Worm (Caenorhabditis elegans) whole organism, L4 larva: ENCODE measurements around the gene F28E10.4.

ENCODE experiments used
- D1046.2 ChIP-seq: fragments of 200-800 bp; sonication (Bioruptor generic); IDR thresholded peaks from 2 replicates; pipeline ENCODE4 v1.3.6; 2022; ENCODE audit warnings: missing genetic modification characterization, missing compliant biosample characterization
- aha-1 ChIP-seq: fragments of 150-350 bp; peaks from one replicate; lab custom pipeline; 2014; ENCODE audit warnings: missing biosample characterization, missing genetic modification characterization
- egl-27 ChIP-seq: sonication (generic microtip); optimal IDR thresholded peaks from 3 replicates; lab custom pipeline; 2017; ENCODE audit warnings: missing biosample characterization, missing genetic modification reagents, missing genetic modification characterization
- egl-43 ChIP-seq: fragments of 200-800 bp; sonication (Bioruptor generic); IDR thresholded peaks from 2 replicates; pipeline ENCODE4 v1.3.6; 2022; ENCODE audit warnings: missing genetic modification reagents, missing genetic modification characterization, missing compliant biosample characterization
- hlh-30 ChIP-seq: sonication (generic microtip); optimal IDR thresholded peaks from 2 replicates; lab custom pipeline; 2017; ENCODE audit warnings: antibody characterized with exemption, mild to moderate bottlenecking, missing genetic modification characterization, missing compliant biosample characterization; ENCODE audit not compliant: insufficient read depth
- lin-13 ChIP-seq: fragments of 150-350 bp; optimal IDR thresholded peaks from 2 replicates; lab custom pipeline; 2014; ENCODE audit warnings: missing biosample characterization, missing genetic modification reagents, missing genetic modification characterization
- nhr-10 ChIP-seq: fragments of 150-350 bp; optimal IDR thresholded peaks from 2 replicates; lab custom pipeline; 2014; ENCODE audit warnings: missing biosample characterization, missing genetic modification characterization
- nhr-25 ChIP-seq: sonication (generic microtip); optimal IDR thresholded peaks from 2 replicates; lab custom pipeline; 2017; ENCODE audit warnings: missing genetic modification characterization, mild to moderate bottlenecking, missing compliant biosample characterization, antibody characterized with exemption, moderate library complexity, borderline replicate concordance; ENCODE audit not compliant: insufficient read depth
- nhr-77 ChIP-seq: fragments of 150-350 bp; optimal IDR thresholded peaks from 2 replicates; lab custom pipeline; 2014; ENCODE audit warnings: missing biosample characterization, missing genetic modification characterization

- TF ChIP-seq nhr-10 (tag; lab: Kevin White, UChicago) (no peak), hlh-30 (tag; lab: Kevin White, UChicago) (no peak), D1046.2 (no peak), lin-13 (GFP tag; lab: Kevin White, UChicago) (no peak), aha-1 (tag; lab: Kevin White, UChicago) (no peak), nhr-77 (tag; lab: Kevin White, UChicago) (no peak), egl-27 (tag; lab: Kevin White, UChicago) (no peak), nhr-25 (tag; lab: Kevin White, UChicago) (no peak), egl-43 (GFP tag; lab: Robert Waterston, UW) (no peak)
Observed at ce11 chrIV:4609568-4609967, 42.3 kb upstream of the F28E10.4 start, which contains the start of gene col-110.
